Worm (Caenorhabditis elegans): ENCODE measurements around the gene pqn-42.

Gene pqn-42

DNA sequence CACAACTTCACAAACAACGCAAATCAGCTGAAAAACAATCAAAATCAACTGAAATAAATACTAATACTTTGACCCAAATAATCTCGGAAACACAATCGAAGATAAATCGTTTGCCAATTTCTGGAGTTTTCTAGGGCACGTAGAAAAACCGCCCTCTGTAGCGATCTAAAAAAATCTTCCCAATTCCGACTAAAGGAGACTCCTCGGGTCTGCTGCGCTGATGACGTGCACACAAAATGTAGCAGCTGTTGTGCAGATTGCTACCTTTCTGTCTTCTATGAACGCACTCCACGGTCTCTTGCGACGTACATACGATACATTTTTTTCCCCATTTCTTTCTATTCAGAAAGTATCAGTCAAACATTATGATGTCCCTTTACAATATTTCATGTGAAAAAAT lies 29.6 kb upstream of the pqn-42 start, which contains the start of gene F53G2.1:
Gene F53G2.1 (plus strand): TSS at position 301 of the 400 bp plus-strand sequence.
- TF ChIP-seq egrh-3 (GFP tag; IDR thresholded peaks at IDR 0.05) (no peak), snpc-3.4 (tag; optimal IDR thresholded peaks at IDR 0.05) (no peak), sea-2 (GFP tag; IDR thresholded peaks at IDR 0.05) (no peak), madf-6 (GFP tag; IDR thresholded peaks at IDR 0.05) (no peak), ceh-91 (GFP tag; IDR thresholded peaks at IDR 0.05) (no peak), him-1 (tag; optimal IDR thresholded peaks at IDR 0.05) (no peak), madf-3 (GFP tag; IDR thresholded peaks at IDR 0.05) (no peak), tbp1 (GFP tag; optimal IDR thresholded peaks at IDR 0.05) (no peak), ets-4 (GFP tag; optimal IDR thresholded peaks at IDR 0.05) (no peak), aptf-2 (GFP tag; conservative IDR thresholded peaks at IDR 0.05) (no peak), gei-17 (GFP tag; optimal IDR thresholded peaks at IDR 0.05) (no peak), F55B11.4 (tag; optimal IDR thresholded peaks at IDR 0.05; ENCODE audit: borderline replicate concordance, insufficient read depth) (no peak), hsf-1 (GFP tag; IDR thresholded peaks at IDR 0.05) (no peak), ztf-28 (GFP tag; IDR thresholded peaks at IDR 0.05) (no peak), lsy-27 (tag; optimal IDR thresholded peaks at IDR 0.05; ENCODE audit: borderline replicate concordance, insufficient read depth) (no peak), F57C9.4 (tag; optimal IDR thresholded peaks at IDR 0.05) (no peak), Y53F4B.3 (GFP tag; IDR thresholded peaks at IDR 0.05) (no peak)

DNA sequence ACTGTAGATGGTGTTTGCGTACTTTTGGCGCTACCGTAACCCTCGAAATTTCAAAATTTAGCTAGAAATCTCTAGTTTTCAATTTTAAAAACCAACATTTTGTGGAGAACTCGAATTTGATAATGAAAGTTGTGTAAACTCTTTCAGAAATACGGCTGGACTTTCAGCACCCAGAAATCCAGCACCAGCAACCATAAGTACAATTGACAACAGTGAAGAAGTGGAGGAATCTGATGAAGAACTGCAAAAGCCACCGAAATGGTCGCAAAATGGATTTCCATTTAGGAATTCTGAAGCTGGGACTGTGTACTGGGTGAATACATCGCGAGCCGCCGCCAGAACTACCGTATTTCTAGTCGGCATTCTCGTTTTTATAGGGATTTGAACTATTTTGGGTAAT lies 24.7 kb upstream of the pqn-42 start, which contains the start of gene F53G2.13:
Gene F53G2.13 (plus strand): TSS at position 301 of the 400 bp plus-strand sequence.
- TF ChIP-seq ccch-3 (GFP tag; optimal IDR thresholded peaks at IDR 0.05) (no peak), somi-1 (GFP tag; optimal IDR thresholded peaks at IDR 0.05) (no peak), B0019.2 (GFP tag; conservative IDR thresholded peaks at IDR 0.05) (no peak), sdz-38 (tag; optimal IDR thresholded peaks at IDR 0.05) (no peak), ztf-3 (GFP tag; optimal IDR thresholded peaks at IDR 0.05) (no peak), sea-2 (GFP tag; IDR thresholded peaks at IDR 0.05) (no peak), C17E4.6 (GFP tag; IDR thresholded peaks at IDR 0.05) (no peak), pbrm-1 (GFP tag; IDR thresholded peaks at IDR 0.05) (no peak), ceh-100 (GFP tag; IDR thresholded peaks at IDR 0.05) (no peak), T07F8.4 (tag; optimal IDR thresholded peaks at IDR 0.05) (no peak)

DNA sequence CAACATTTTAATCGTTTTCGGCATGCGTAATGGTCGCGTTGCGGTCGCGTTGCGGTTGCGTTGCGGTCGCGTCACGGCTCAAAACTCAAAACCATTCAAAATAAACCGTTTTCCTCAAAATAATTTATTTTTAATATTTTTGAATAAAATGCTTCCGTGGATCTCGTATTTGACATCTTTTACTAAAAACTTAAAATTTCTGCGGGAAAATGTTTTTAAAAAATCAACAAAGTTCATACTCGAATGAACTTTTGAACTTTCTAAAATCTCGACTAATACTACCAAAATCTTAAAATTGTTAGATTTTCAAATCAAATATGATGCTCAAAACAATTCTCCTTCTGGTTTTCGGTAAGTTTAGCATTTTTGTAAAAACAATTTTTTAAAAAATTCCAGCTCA lies 22.8 kb upstream of the pqn-42 start, which contains the start of gene F53G2.2:
Gene F53G2.2 (plus strand): TSS at position 301 of the 400 bp plus-strand sequence.
- no peak for TF ChIP-seq cebp-2 (GFP tag; IDR thresholded peaks at IDR 0.05)
- TF ChIP-seq dpff-1 (tag; optimal IDR thresholded peaks at IDR 0.05): no peak
- no peak for TF ChIP-seq hlh-12 (tag; optimal IDR thresholded peaks at IDR 0.05)
- TF ChIP-seq pbrm-1 (GFP tag; IDR thresholded peaks at IDR 0.05): no peak
- no peak for TF ChIP-seq ceh-79 (tag; optimal IDR thresholded peaks at IDR 0.05)
- no peak for TF ChIP-seq tlf-1 (GFP tag; optimal IDR thresholded peaks at IDR 0.05)
- no peak for TF ChIP-seq F57C9.4 (tag; optimal IDR thresholded peaks at IDR 0.05)
- no peak for TF ChIP-seq snpc-4 (GFP tag; optimal IDR thresholded peaks at IDR 0.05)
- no peak for TF ChIP-seq snpc-4 (tag; optimal IDR thresholded peaks at IDR 0.05)
- TF ChIP-seq athp-1 (tag; optimal IDR thresholded peaks at IDR 0.05): no peak
- no peak for TF ChIP-seq mes-4 (tag; optimal IDR thresholded peaks at IDR 0.05)
- no peak for TF ChIP-seq hsf-1 (GFP tag; IDR thresholded peaks at IDR 0.05)
- no peak for TF ChIP-seq hmg-1.2 (GFP tag; IDR thresholded peaks at IDR 0.05)
- TF ChIP-seq attf-3 (GFP tag; conservative IDR thresholded peaks at IDR 0.05): no peak
- TF ChIP-seq lin-35 (GFP tag; optimal IDR thresholded peaks at IDR 0.05): no peak

Measured in whole organism, young adult.